Fruit fly (Drosophila melanogaster) whole organism, embryonic: Measurements from ENCODE around the gene CG45207.
A peak's percentile ranks its signal among the peaks of the same experiment; 100 is the strongest.

Source experiments
- Atf3 ChIP-seq: fragments of 200-800 bp; sonication (Bioruptor generic); optimal IDR thresholded peaks from 3 replicates; lab custom pipeline; 2016; ENCODE audit warnings: missing biosample characterization, missing genetic modification characterization
- CG12391 ChIP-seq: fragments of 200-800 bp; sonication (Bioruptor generic); optimal IDR thresholded peaks from 3 replicates; lab custom pipeline; 2018; ENCODE audit warnings: missing biosample characterization, mild to moderate bottlenecking, missing genetic modification characterization, moderate library complexity
- CG14965 ChIP-seq: fragments of 200-800 bp; sonication (Bioruptor generic); optimal IDR thresholded peaks from 2 replicates; lab custom pipeline; 2016; ENCODE audit warnings: missing biosample characterization, missing genetic modification characterization, borderline replicate concordance
- CG15601 ChIP-seq: fragments of 200-800 bp; sonication (Bioruptor generic); optimal IDR thresholded peaks from 3 replicates; lab custom pipeline; 2019; ENCODE audit warnings: missing biosample characterization, mild to moderate bottlenecking, missing genetic modification characterization, moderate library complexity
- CG15696 ChIP-seq: fragments of 200-800 bp; sonication (Bioruptor generic); optimal IDR thresholded peaks from 2 replicates; lab custom pipeline; 2019; ENCODE audit warnings: missing biosample characterization, mild to moderate bottlenecking, missing genetic modification characterization, moderate library complexity
- CG16815 ChIP-seq: fragments of 200-800 bp; sonication (Bioruptor generic); optimal IDR thresholded peaks from 3 replicates; lab custom pipeline; 2017; ENCODE audit warnings: missing biosample characterization, mild to moderate bottlenecking, missing genetic modification characterization
- CG1832 ChIP-seq: fragments of 200-800 bp; sonication (Bioruptor generic); optimal IDR thresholded peaks from 2 replicates; lab custom pipeline; 2017; ENCODE audit warnings: missing biosample characterization, mild to moderate bottlenecking, missing genetic modification characterization, inconsistent platforms
- CG4282 ChIP-seq: fragments of 200-800 bp; sonication (Bioruptor generic); optimal IDR thresholded peaks from 2 replicates; lab custom pipeline; 2016; ENCODE audit warnings: missing biosample characterization, missing genetic modification characterization
- CG5245 ChIP-seq: fragments of 200-800 bp; sonication (Bioruptor generic); optimal IDR thresholded peaks from 3 replicates; lab custom pipeline; 2016; ENCODE audit warnings: missing biosample characterization, missing genetic modification characterization
- CG6689 ChIP-seq: fragments of 200-800 bp; sonication (Bioruptor generic); IDR thresholded peaks from 2 replicates; pipeline ENCODE4 v1.3.6; 2022; ENCODE audit warnings: missing biosample characterization, missing genetic modification characterization
- CG6791 ChIP-seq: fragments of 200-800 bp; sonication (Bioruptor generic); IDR thresholded peaks from 3 replicates; pipeline ENCODE4 v1.3.6; 2022; ENCODE audit warnings: missing biosample characterization, missing genetic modification characterization; ENCODE audit not compliant: partially characterized antibody
- CG7372 ChIP-seq: fragments of 200-800 bp; sonication (Bioruptor generic); IDR thresholded peaks from 2 replicates; pipeline ENCODE4 v1.3.6; 2022; ENCODE audit warnings: missing biosample characterization, missing genetic modification characterization
- CG7786 ChIP-seq: fragments of 200-800 bp; sonication (Bioruptor generic); optimal IDR thresholded peaks from 2 replicates; lab custom pipeline; 2016; ENCODE audit warnings: missing biosample characterization, missing genetic modification characterization
- CG8924 ChIP-seq: fragments of 200-800 bp; optimal IDR thresholded peaks from 3 replicates; lab custom pipeline; 2019; ENCODE audit warnings: missing biosample characterization, mild to moderate bottlenecking, missing genetic modification characterization, moderate library complexity
- Drgx ChIP-seq: fragments of 200-800 bp; sonication (Bioruptor generic); IDR thresholded peaks from 2 replicates; pipeline ENCODE4 v1.3.6; 2022; ENCODE audit warnings: missing biosample characterization, missing genetic modification characterization
- Elba2 ChIP-seq: fragments of 200-800 bp; sonication (Bioruptor generic); optimal IDR thresholded peaks from 3 replicates; lab custom pipeline; 2016; ENCODE audit warnings: missing biosample characterization, missing genetic modification characterization
- Fer1 ChIP-seq: fragments of 200-800 bp; sonication (Bioruptor generic); optimal IDR thresholded peaks from 2 replicates; lab custom pipeline; 2017; ENCODE audit warnings: missing biosample characterization, mild to moderate bottlenecking, missing genetic modification characterization
- HmgD ChIP-seq: fragments of 200-800 bp; sonication (Bioruptor generic); optimal IDR thresholded peaks from 3 replicates; lab custom pipeline; 2016; ENCODE audit warnings: missing biosample characterization, missing genetic modification characterization
- Hr51 ChIP-seq, 2 experiments: fragments of 200-800 bp; sonication (Bioruptor generic); optimal IDR thresholded peaks; 2 replicates in 1 of 2; 3 replicates in 1 of 2; lab custom pipeline; 2016 to 2018; ENCODE audit warnings: missing biosample characterization in 2 of 2, missing genetic modification characterization in 2 of 2, mild to moderate bottlenecking in 1 of 2, moderate library complexity in 1 of 2
- Jarid2 ChIP-seq: fragments of 200-800 bp; sonication (Bioruptor generic); optimal IDR thresholded peaks from 3 replicates; lab custom pipeline; 2017; ENCODE audit warnings: mild to moderate bottlenecking, missing biosample characterization, missing genetic modification reagents, missing genetic modification characterization
- Kr ChIP-seq: fragments of 200-800 bp; sonication (Bioruptor generic); optimal IDR thresholded peaks from 2 replicates; lab custom pipeline; 2017; ENCODE audit warnings: missing biosample characterization, mild to moderate bottlenecking, missing genetic modification characterization
- Mrtf ChIP-seq: fragments of 200-800 bp; sonication (Bioruptor generic); IDR thresholded peaks from 3 replicates; pipeline ENCODE4 v1.3.6; 2022; ENCODE audit warnings: missing biosample characterization, missing genetic modification characterization
- Scr ChIP-seq: fragments of 200-800 bp; sonication (Bioruptor generic); IDR thresholded peaks from 2 replicates; pipeline ENCODE4 v1.3.6; 2022; ENCODE audit warnings: missing biosample characterization, missing genetic modification characterization; ENCODE audit not compliant: partially characterized antibody
- Taf1 ChIP-seq: fragments of 200-800 bp; sonication (Bioruptor generic); IDR thresholded peaks from 2 replicates; pipeline ENCODE4 v1.3.6; 2022; ENCODE audit warnings: missing biosample characterization, missing genetic modification characterization
- ac ChIP-seq: fragments of 200-800 bp; sonication (Bioruptor generic); optimal IDR thresholded peaks from 3 replicates; lab custom pipeline; 2017; ENCODE audit warnings: missing biosample characterization, mild to moderate bottlenecking, missing genetic modification characterization
- aop ChIP-seq: fragments of 200-800 bp; sonication (Bioruptor generic); IDR thresholded peaks from 2 replicates; pipeline ENCODE4 v1.3.6; 2022; ENCODE audit warnings: missing biosample characterization, missing genetic modification characterization
- chif ChIP-seq, 2 experiments: fragments of 200-800 bp; sonication (Bioruptor generic); optimal IDR thresholded peaks; 3 replicates each; lab custom pipeline; 2016; ENCODE audit warnings: missing biosample characterization in 2 of 2, missing genetic modification characterization in 2 of 2
- danr ChIP-seq: fragments of 200-800 bp; sonication (Bioruptor generic); IDR thresholded peaks from 2 replicates; pipeline ENCODE4 v1.3.6; 2022; ENCODE audit warnings: missing biosample characterization, missing genetic modification characterization
- exex ChIP-seq: fragments of 200-800 bp; sonication (Bioruptor generic); optimal IDR thresholded peaks from 4 replicates; lab custom pipeline; 2018; ENCODE audit warnings: missing biosample characterization, mild to moderate bottlenecking, missing genetic modification characterization, moderate library complexity
- hkb ChIP-seq, 2 experiments: fragments of 200-800 bp in 1 of 2; fragments of >200 bp in 1 of 2; sonication (Bioruptor generic) in 1 of 2; IDR thresholded peaks in 1 of 2; optimal IDR thresholded peaks in 1 of 2; 2 replicates each; pipeline versions ENCODE4 v1.3.6 to Lab custom; 2017 to 2022; ENCODE audit warnings: missing biosample characterization in 1 of 2, missing genetic modification characterization in 1 of 2
- kah ChIP-seq: fragments of 200-800 bp; sonication (Bioruptor generic); optimal IDR thresholded peaks from 2 replicates; lab custom pipeline; 2018; ENCODE audit warnings: missing biosample characterization, mild to moderate bottlenecking, missing genetic modification characterization
- lola ChIP-seq, 3 experiments: fragments of >200 bp in 2 of 3; fragments of 200-800 bp in 1 of 3; sonication (Bioruptor generic) in 1 of 3; optimal IDR thresholded peaks; 2 replicates each; lab custom pipeline; 2017 to 2019; ENCODE audit warnings: missing biosample characterization in 3 of 3, missing genetic modification characterization in 3 of 3, mild to moderate bottlenecking in 1 of 3, moderate library complexity in 1 of 3
- nerfin-1 ChIP-seq: fragments of 200-800 bp; sonication (Bioruptor generic); optimal IDR thresholded peaks from 3 replicates; lab custom pipeline; 2019; ENCODE audit warnings: missing biosample characterization, mild to moderate bottlenecking, missing genetic modification characterization, moderate library complexity
- nmo ChIP-seq: fragments of 200-800 bp; sonication (Bioruptor generic); optimal IDR thresholded peaks from 2 replicates; lab custom pipeline; 2018; ENCODE audit warnings: missing biosample characterization, mild to moderate bottlenecking, missing genetic modification characterization, moderate library complexity
- nom ChIP-seq: fragments of 200-800 bp; sonication (Bioruptor generic); optimal IDR thresholded peaks from 2 replicates; lab custom pipeline; 2017; ENCODE audit warnings: missing biosample characterization, missing genetic modification characterization, mild to moderate bottlenecking, moderate library complexity, missing genetic modification reagents
- pum ChIP-seq: fragments of 200-800 bp; sonication (Bioruptor generic); optimal IDR thresholded peaks from 2 replicates; lab custom pipeline; 2016; ENCODE audit warnings: missing biosample characterization, missing genetic modification characterization
- rib ChIP-seq: fragments of 200-800 bp; sonication (Bioruptor generic); IDR thresholded peaks from 2 replicates; pipeline ENCODE4 v1.3.6; 2022; ENCODE audit warnings: missing biosample characterization, missing genetic modification characterization
- ro ChIP-seq: fragments of 200-800 bp; sonication (Bioruptor generic); IDR thresholded peaks from 2 replicates; pipeline ENCODE4 v1.3.6; 2022; ENCODE audit warnings: missing biosample characterization, missing genetic modification characterization
- row ChIP-seq: fragments of 200-800 bp; sonication (Bioruptor generic); IDR thresholded peaks from 3 replicates; pipeline ENCODE4 v1.3.6; 2022; ENCODE audit warnings: missing biosample characterization, missing genetic modification characterization
- sisA ChIP-seq: fragments of 200-800 bp; sonication (Bioruptor generic); IDR thresholded peaks from 2 replicates; pipeline ENCODE4 v1.3.6; 2022; ENCODE audit warnings: missing biosample characterization, missing genetic modification characterization
- slou ChIP-seq: fragments of 200-800 bp; sonication (Bioruptor generic); optimal IDR thresholded peaks from 3 replicates; lab custom pipeline; 2016; ENCODE audit warnings: missing biosample characterization, missing genetic modification characterization
- stwl ChIP-seq: fragments of 200-800 bp; sonication (Bioruptor generic); optimal IDR thresholded peaks from 3 replicates; lab custom pipeline; 2018; ENCODE audit warnings: missing biosample characterization, mild to moderate bottlenecking, missing genetic modification characterization, moderate library complexity
- trem ChIP-seq: fragments of 200-800 bp; optimal IDR thresholded peaks from 3 replicates; lab custom pipeline; 2019; ENCODE audit warnings: missing biosample characterization, mild to moderate bottlenecking, missing genetic modification characterization, moderate library complexity
- tup ChIP-seq: fragments of 200-800 bp; sonication (Bioruptor generic); optimal IDR thresholded peaks from 2 replicates; lab custom pipeline; 2016; ENCODE audit warnings: missing biosample characterization, mild to moderate bottlenecking, missing genetic modification characterization, moderate library complexity
- vnd ChIP-seq: fragments of 200-800 bp; sonication (Bioruptor generic); IDR thresholded peaks from 3 replicates; pipeline ENCODE4 v1.3.6; 2022; ENCODE audit warnings: missing biosample characterization, missing genetic modification characterization; ENCODE audit not compliant: partially characterized antibody
- vvl ChIP-seq: fragments of 200-800 bp; sonication (Bioruptor generic); IDR thresholded peaks from 2 replicates; pipeline ENCODE4 v1.3.6; 2022; ENCODE audit warnings: missing biosample characterization, missing genetic modification characterization
- zen ChIP-seq: fragments of 200-800 bp; sonication (Bioruptor generic); optimal IDR thresholded peaks from 3 replicates; lab custom pipeline; 2018; ENCODE audit warnings: missing biosample characterization, mild to moderate bottlenecking, missing genetic modification characterization, moderate library complexity
- zen2 ChIP-seq: fragments of 200-800 bp; sonication (Bioruptor generic); IDR thresholded peaks from 3 replicates; pipeline ENCODE4 v1.3.6; 2022; ENCODE audit warnings: missing biosample characterization, missing genetic modification characterization; ENCODE audit not compliant: partially characterized antibody
- zfh1 ChIP-seq: fragments of 200-800 bp; sonication (Bioruptor generic); IDR thresholded peaks from 3 replicates; pipeline ENCODE4 v1.3.6; 2022; ENCODE audit warnings: missing biosample characterization, missing genetic modification characterization

CG45207 gene

dm6 chr3R:15793372-15793802 is 18.2 kb upstream of the CG45207 start, which contains the start of gene nsl1 (continued):
- TF ChIP-seq exex (tag; lab: Kevin White, UChicago) (no peak), nerfin-1 (tag; lab: Kevin White, UChicago) (peak; percentile 28), HmgD (GFP tag; lab: Kevin White, UChicago) (peak; percentile 54), CG14965 (GFP tag; lab: Kevin White, UChicago) (no peak), zen (tag; lab: Kevin White, UChicago) (peak; percentile 72), ro (GFP tag; lab: Robert Waterston, UW) (no peak), Atf3 (no peak), kah (no peak), zfh1 (GFP tag; lab: Robert Waterston, UW) (peak; percentile 24; the same call in 1 of the 3 replicates), vnd (GFP tag; lab: Robert Waterston, UW) (peak; percentile 98), CG6689 (GFP tag; lab: Robert Waterston, UW) (peak; percentile 47; the same call in 1 of the 2 replicates), nom (GFP tag; lab: Kevin White, UChicago) (peak; percentile 88), hkb (optimal IDR thresholded peaks at IDR 0.05; lab: Kevin White, UChicago) (peak; percentile 67), hkb (GFP tag; IDR thresholded peaks at IDR 0.05; lab: Robert Waterston, UW) (0 out of 2 replicates have a peak, but pooled peaks have one; percentile 11), Mrtf (GFP tag; lab: Robert Waterston, UW) (no peak), CG15696 (tag; lab: Kevin White, UChicago) (no peak), CG12391 (tag; lab: Kevin White, UChicago) (peak; percentile 54), CG7372 (GFP tag; lab: Robert Waterston, UW) (no peak), CG16815 (GFP tag; lab: Kevin White, UChicago) (no peak), CG4282 (no peak), CG15601 (peak; percentile 22), Hr51 (GFP tag; optimal IDR thresholded peaks at IDR 0.05; lab: Kevin White, UChicago) (peak in 1 of 2 experiments; percentile 42), Jarid2 (no peak), CG5245 (no peak), trem (tag; lab: Kevin White, UChicago) (peak; percentile 96), CG1832 (GFP tag; lab: Kevin White, UChicago) (peak; percentile 99), aop (GFP tag; lab: Robert Waterston, UW) (peak; percentile 19; the same call in 1 of the 2 replicates), lola (GFP tag; optimal IDR thresholded peaks at IDR 0.05; lab: Kevin White, UChicago) (peak in 1 of 3 experiments; percentile 25), row (peak; percentile 71), chif (GFP tag; optimal IDR thresholded peaks at IDR 0.05; lab: Kevin White, UChicago) (no peak), rib (GFP tag; lab: Robert Waterston, UW) (peak; percentile 69), CG6791 (GFP tag; lab: Robert Waterston, UW) (peak; percentile 96), Taf1 (GFP tag; lab: Robert Waterston, UW) (no peak; the same call in 1 of the 2 replicates), stwl (peak; percentile 87), ac (no peak), pum (no peak), slou (peak; percentile 7), CG7786 (GFP tag; lab: Kevin White, UChicago) (no peak), tup (GFP tag; lab: Kevin White, UChicago) (peak; percentile 54), Elba2 (GFP tag; lab: Kevin White, UChicago) (peak; percentile 19), CG8924 (tag; lab: Kevin White, UChicago) (peak; percentile 50), danr (no peak), Scr (GFP tag; lab: Robert Waterston, UW) (peak; percentile 98), sisA (peak; percentile 44; the same call in 1 of the 2 replicates), zen2 (GFP tag; lab: Robert Waterston, UW) (peak; percentile 90; the same call in 2 of the 3 replicates), Kr (GFP tag; lab: Kevin White, UChicago) (no peak), Drgx (GFP tag; lab: Robert Waterston, UW) (no peak), nmo (peak; percentile 67), vvl (GFP tag; lab: Robert Waterston, UW) (peak; percentile 69; the same call in 1 of the 2 replicates), Fer1 (peak; percentile 39)
